Worm (Caenorhabditis elegans) whole organism, late embryonic: ENCODE measurements around the gene Y66D12A.3.

ENCODE experiments used
- C38D4.7 ChIP-seq: fragments of 200-800 bp; sonication (Bioruptor generic); optimal IDR thresholded peaks from 2 replicates; lab custom pipeline; 2018; ENCODE audit warnings: mild to moderate bottlenecking, missing genetic modification characterization, moderate library complexity, missing compliant biosample characterization
- ceh-18 ChIP-seq: sonication (generic microtip); optimal IDR thresholded peaks from 2 replicates; lab custom pipeline; 2016; ENCODE audit warnings: missing genetic modification characterization, missing compliant biosample characterization
- ceh-19 ChIP-seq: fragments of 200-800 bp; sonication (Bioruptor generic); optimal IDR thresholded peaks from 2 replicates; lab custom pipeline; 2018; ENCODE audit warnings: mild to moderate bottlenecking, missing genetic modification characterization, missing compliant biosample characterization
- ceh-34 ChIP-seq: sonication (generic microtip); optimal IDR thresholded peaks from 2 replicates; lab custom pipeline; 2016; ENCODE audit warnings: mild to moderate bottlenecking, missing genetic modification characterization, missing compliant biosample characterization
- fkh-10 ChIP-seq: fragments of 150-350 bp; optimal IDR thresholded peaks from 2 replicates; lab custom pipeline; 2014; ENCODE audit warnings: missing biosample characterization, missing genetic modification reagents, missing genetic modification characterization
- nhr-11 ChIP-seq: fragments of 150-350 bp; optimal IDR thresholded peaks from 2 replicates; lab custom pipeline; 2014; ENCODE audit warnings: missing biosample characterization, missing genetic modification characterization
- pha-2 ChIP-seq: sonication (generic microtip); optimal IDR thresholded peaks from 2 replicates; lab custom pipeline; 2017; ENCODE audit warnings: mild to moderate bottlenecking, missing genetic modification characterization, missing compliant biosample characterization
- syd-9 ChIP-seq: sonication (generic microtip); optimal IDR thresholded peaks from 2 replicates; lab custom pipeline; 2016; ENCODE audit warnings: mild to moderate bottlenecking, missing genetic modification characterization, moderate library complexity, missing compliant biosample characterization
- tbx-2 ChIP-seq: sonication (generic microtip); optimal IDR thresholded peaks from 2 replicates; lab custom pipeline; 2016; ENCODE audit warnings: missing genetic modification characterization, missing compliant biosample characterization

DNA sequence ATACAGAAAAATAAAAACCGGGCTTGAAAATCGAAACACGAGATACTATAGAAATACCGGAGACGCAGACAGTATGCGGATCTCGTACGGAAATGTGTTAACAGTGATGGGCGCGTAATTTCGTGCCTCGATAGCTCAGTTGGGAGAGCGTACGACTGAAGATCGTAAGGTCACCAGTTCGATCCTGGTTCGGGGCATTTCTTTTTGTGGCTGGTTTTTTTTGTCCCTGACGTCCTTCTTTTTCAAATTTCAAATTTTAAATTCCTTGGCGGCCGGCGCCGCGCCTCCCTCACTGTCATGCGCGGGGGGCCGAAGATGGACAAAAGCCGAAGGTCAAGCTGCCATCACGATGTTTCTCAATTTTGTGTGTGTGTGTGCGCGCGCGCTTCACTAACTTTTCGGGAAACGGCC is 34.3 kb upstream of the Y66D12A.3 start:
- TF ChIP-seq C38D4.7 (GFP tag; lab: Kevin White, UChicago) (no peak), fkh-10 (GFP tag; lab: Kevin White, UChicago) (no peak), syd-9 (tag; lab: Kevin White, UChicago) (no peak), ceh-34 (no peak), tbx-2 (tag; lab: Kevin White, UChicago) (no peak), nhr-11 (tag; lab: Kevin White, UChicago) (no peak), pha-2 (tag; lab: Kevin White, UChicago) (no peak), ceh-19 (no peak), ceh-18 (tag; lab: Kevin White, UChicago) (no peak)
